Worm (Caenorhabditis elegans): ENCODE results near the gene C49C3.4.
"Not testable (repeated sequence)": the region's sequence is repeated elsewhere in the genome, so short reads cannot be mapped to it uniquely, and the experiment has no call there.

The C49C3.4 gene

ce11 chrIV:17281060-17282021 lies 39.3 kb upstream of the C49C3.4 start (continued):
- TF ChIP-seq nhr-11 (tag; optimal IDR thresholded peaks at IDR 0.05) = no peak

ce11 chrIV:17284099-17284498 lies 36.5 kb upstream of the C49C3.4 start, which contains the start of gene nra-1:
Gene nra-1 (minus strand): TSS chrIV:17284199.
- TF ChIP-seq sox-4 (tag; optimal IDR thresholded peaks at IDR 0.05) = no peak
- TF ChIP-seq mef-2 (tag; optimal IDR thresholded peaks at IDR 0.05) = no peak

- TF ChIP-seq efl-1 (optimal IDR thresholded peaks at IDR 0.05) = peak in 1 of 2 experiments; percentile 23
- TF ChIP-seq efl-1 (GFP tag; optimal IDR thresholded peaks at IDR 0.05 in 1 of 2) = not testable (repeated sequence)
- TF ChIP-seq F16B12.6 (tag; optimal IDR thresholded peaks at IDR 0.05) = peak; percentile 3
Measured at ce11 chrIV:17284511-17285089, 36.0 kb upstream of the C49C3.4 start.

- TF ChIP-seq ama-1 (optimal IDR thresholded peaks at IDR 0.05) = no peak
- TF ChIP-seq ceh-82 (tag; optimal IDR thresholded peaks at IDR 0.05) = peak in 2 of 3 experiments; percentile 5 to 37
- TF ChIP-seq unc-86 (tag; optimal IDR thresholded peaks at IDR 0.05) = peak; percentile 41
- no peak for TF ChIP-seq lin-39 (tag; optimal IDR thresholded peaks at IDR 0.05)
- no peak for TF ChIP-seq pag-3 (tag; optimal IDR thresholded peaks at IDR 0.05; ENCODE audit: borderline replicate concordance, insufficient read depth)
- no peak for TF ChIP-seq lin-13 (GFP tag; optimal IDR thresholded peaks at IDR 0.05)
- no peak for TF ChIP-seq efl-3 (GFP tag; optimal IDR thresholded peaks at IDR 0.05)
- no peak for TF ChIP-seq unc-98 (GFP tag; IDR thresholded peaks at IDR 0.05)
- no peak for TF ChIP-seq vab-15 (tag; optimal IDR thresholded peaks at IDR 0.05)
- no peak for TF ChIP-seq F16B12.6 (tag; optimal IDR thresholded peaks at IDR 0.05)
- no peak for TF ChIP-seq ztf-11 (tag; optimal IDR thresholded peaks at IDR 0.05)
- peak; percentile 9 for TF ChIP-seq dsc-1 (tag; optimal IDR thresholded peaks at IDR 0.05)
- TF ChIP-seq C04F5.9 (tag; optimal IDR thresholded peaks at IDR 0.05) = no peak
- TF ChIP-seq sptf-1 (tag; optimal IDR thresholded peaks at IDR 0.05) = no peak
- peak; percentile 11 for TF ChIP-seq snu-23 (GFP tag; optimal IDR thresholded peaks at IDR 0.05)
- TF ChIP-seq ceh-90 (tag; optimal IDR thresholded peaks at IDR 0.05) = no peak
- no peak for TF ChIP-seq dpl-1 (GFP tag; optimal IDR thresholded peaks at IDR 0.05)
- TF ChIP-seq ceh-8 (GFP tag; optimal IDR thresholded peaks at IDR 0.05) = no peak
- no peak for TF ChIP-seq swsn-7 (tag; optimal IDR thresholded peaks at IDR 0.05)
- TF ChIP-seq nhr-90 (tag; optimal IDR thresholded peaks at IDR 0.05; ENCODE audit: poor library complexity) = no peak
- TF ChIP-seq mdl-1 (tag; optimal IDR thresholded peaks at IDR 0.05) = no peak
- no peak for TF ChIP-seq hpl-2 (GFP tag; optimal IDR thresholded peaks at IDR 0.05)
- TF ChIP-seq egl-27 (tag; optimal IDR thresholded peaks at IDR 0.05) = no peak
- TF ChIP-seq nhr-47 (tag; optimal IDR thresholded peaks at IDR 0.05) = peak; percentile 42
- TF ChIP-seq ces-1 (GFP tag; optimal IDR thresholded peaks at IDR 0.05) = no peak
- TF ChIP-seq snpc-4 (tag; optimal IDR thresholded peaks at IDR 0.05) = no peak
- no peak for TF ChIP-seq tlp-1 (tag; optimal IDR thresholded peaks at IDR 0.05)
- TF ChIP-seq unc-30 (tag; optimal IDR thresholded peaks at IDR 0.05) = no peak
- no peak for TF ChIP-seq fos-1 (tag; optimal IDR thresholded peaks at IDR 0.05)
- TF ChIP-seq aly-2 (tag; optimal IDR thresholded peaks at IDR 0.05) = no peak
- peak; percentile 63 for TF ChIP-seq mef-2 (tag; optimal IDR thresholded peaks at IDR 0.05)
- TF ChIP-seq fkh-4 (tag; optimal IDR thresholded peaks at IDR 0.05; ENCODE audit: borderline replicate concordance) = no peak
- TF ChIP-seq lin-35 (GFP tag; optimal IDR thresholded peaks at IDR 0.05) = peak in 1 of 2 experiments; percentile 4
- peak; percentile 40 for TF ChIP-seq fkh-8 (tag; optimal IDR thresholded peaks at IDR 0.05)
- TF ChIP-seq grh-1 (GFP tag; IDR thresholded peaks at IDR 0.05) = no peak
- TF ChIP-seq xbp-1 (tag; optimal IDR thresholded peaks at IDR 0.05) = peak; percentile 53
- no peak for TF ChIP-seq sox-4 (tag; optimal IDR thresholded peaks at IDR 0.05)
- no peak for TF ChIP-seq nhr-85 (tag)
- no peak for TF ChIP-seq sup-37 (GFP tag; optimal IDR thresholded peaks at IDR 0.05)
- no peak for TF ChIP-seq isw-1 (GFP tag; IDR thresholded peaks at IDR 0.05)
- peak in 1 of 2 experiments; percentile 1 for TF ChIP-seq efl-1 (optimal IDR thresholded peaks at IDR 0.05)
- TF ChIP-seq efl-1 (GFP tag; optimal IDR thresholded peaks at IDR 0.05 in 1 of 2) = no peak
- TF ChIP-seq fkh-10 (GFP tag; optimal IDR thresholded peaks at IDR 0.05) = no peak
Measured at ce11 chrIV:17285263-17285662, 35.3 kb upstream of the C49C3.4 start.
